Worm (Caenorhabditis elegans) whole organism, L4/young adult: Measurements from ENCODE around the gene F44D12.10.

Experiments used
- W03F9.2 ChIP-seq: fragments of 150-350 bp; optimal IDR thresholded peaks from 2 replicates; lab custom pipeline; 2014; ENCODE audit warnings: missing biosample characterization, missing genetic modification characterization
- dao-5 ChIP-seq: sonication (generic microtip); optimal IDR thresholded peaks from 2 replicates; lab custom pipeline; 2016; ENCODE audit warnings: missing genotype, missing genetic modification characterization, moderate library complexity, missing compliant biosample characterization
- him-1 ChIP-seq: sonication (generic microtip); optimal IDR thresholded peaks from 2 replicates; lab custom pipeline; 2016; ENCODE audit warnings: missing genotype, missing genetic modification reagents, missing genetic modification characterization, missing compliant biosample characterization

ce11 chrIV:9998487-9999218, 38.2 kb downstream of the F44D12.10 start, which contains the start of gene pyp-1:
- TF ChIP-seq him-1 (tag; lab: Kevin White, UChicago), result no peak
- TF ChIP-seq W03F9.2 (tag; lab: Kevin White, UChicago), result no peak
- no peak for TF ChIP-seq dao-5 (tag; lab: Kevin White, UChicago)
